Fruit fly (Drosophila melanogaster): ENCODE data around the gene GstO3.

- TF ChIP-seq CG3032 (tag; optimal IDR thresholded peaks at IDR 0.05) (no peak), pdm3 (GFP tag; optimal IDR thresholded peaks at IDR 0.05) (no peak), CG15336 (GFP tag; IDR thresholded peaks at IDR 0.05) (no peak), Hr38 (GFP tag; optimal IDR thresholded peaks at IDR 0.05) (no peak), fd59A (GFP tag; optimal IDR thresholded peaks at IDR 0.05) (no peak), CG8632 (GFP tag; optimal IDR thresholded peaks at IDR 0.05) (no peak), CG9139 (GFP tag; optimal IDR thresholded peaks at IDR 0.05) (no peak)
These were observed 34.4 kb downstream of the GstO3 start for dm6 chr3L:8553125-8553524.

Measured in whole organism, prepupa.